Fruit fly (Drosophila melanogaster): ENCODE results near the gene CG9427.

dm6 chr3R:9643977-9644376 is 17.2 kb upstream of the CG9427 start:
- TF ChIP-seq Usf (GFP tag; optimal IDR thresholded peaks at IDR 0.05), result no peak
- TF ChIP-seq Optix (GFP tag; IDR thresholded peaks at IDR 0.05), result no peak
- TF ChIP-seq Abd-B (GFP tag; optimal IDR thresholded peaks at IDR 0.05), result no peak
- TF ChIP-seq emc (GFP tag; optimal IDR thresholded peaks at IDR 0.05), result no peak
- no peak for TF ChIP-seq croc (GFP tag; conservative IDR thresholded peaks at IDR 0.05)
- no peak for TF ChIP-seq ato (GFP tag; IDR thresholded peaks at IDR 0.05; ENCODE audit: partially characterized antibody)
- no peak for TF ChIP-seq CG6791 (GFP tag; IDR thresholded peaks at IDR 0.05; ENCODE audit: partially characterized antibody)
- TF ChIP-seq pan (optimal IDR thresholded peaks at IDR 0.05), result no peak
- TF ChIP-seq pan (GFP tag; optimal IDR thresholded peaks at IDR 0.05 in 1 of 2, IDR thresholded peaks at IDR 0.05 in 1 of 2), result no peak
- TF ChIP-seq YL-1 (GFP tag; optimal IDR thresholded peaks at IDR 0.05), result no peak

All from whole organism, embryonic.